Fruit fly (Drosophila melanogaster) whole organism: ENCODE data around the gene CG32026.

Experiments
- pan ChIP-seq: fragments of >200 bp; optimal IDR thresholded peaks from 2 replicates; lab custom pipeline; 2017
- psq ChIP-seq: fragments of >200 bp; optimal IDR thresholded peaks from 2 replicates; lab custom pipeline; 2017
- usp ChIP-seq: fragments of >200 bp; optimal IDR thresholded peaks from 2 replicates; lab custom pipeline; 2017; ENCODE audit warnings: missing biosample characterization, missing genetic modification characterization, mixed read lengths

DNA sequence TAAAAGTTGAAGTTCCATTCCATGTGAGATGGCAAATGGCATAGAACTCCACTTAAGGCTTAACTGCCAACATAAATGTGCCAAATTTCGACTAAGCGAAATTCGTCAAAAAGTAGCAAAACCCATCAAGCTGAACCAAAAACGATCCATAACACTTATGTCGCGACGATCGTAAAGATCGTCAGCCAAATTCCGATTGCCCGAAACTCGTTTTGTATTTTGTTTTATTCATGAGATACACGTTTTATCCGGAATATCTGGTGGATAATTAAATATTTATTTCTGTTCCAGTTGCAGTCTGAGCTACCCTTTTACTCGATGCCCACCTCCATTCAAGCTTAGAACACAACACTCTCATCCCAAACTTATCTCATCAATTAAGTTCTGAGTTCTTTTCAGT lies 5.3 kb upstream of the CG32026 start:
- TF ChIP-seq pan (lab: Kevin White, UChicago) (no peak), psq (no peak), usp (GFP tag; lab: Kevin White, UChicago) (no peak)
